Worm (Caenorhabditis elegans) whole organism, late embryonic: ENCODE results near the gene ZK262.9.

Experiments used
- F13H6.1 ChIP-seq: sonication (generic microtip); optimal IDR thresholded peaks from 2 replicates; lab custom pipeline; 2016; ENCODE audit warnings: missing genetic modification characterization, missing compliant biosample characterization
- ceh-31 ChIP-seq: sonication (generic microtip); optimal IDR thresholded peaks from 2 replicates; lab custom pipeline; 2016; ENCODE audit warnings: missing genetic modification characterization, missing compliant biosample characterization
- fkh-10 ChIP-seq: fragments of 150-350 bp; optimal IDR thresholded peaks from 2 replicates; lab custom pipeline; 2014; ENCODE audit warnings: missing biosample characterization, missing genetic modification reagents, missing genetic modification characterization
- sdc-2 ChIP-seq: sonication (generic microtip); optimal IDR thresholded peaks from 2 replicates; lab custom pipeline; 2016; ENCODE audit warnings: missing genotype, missing genetic modification characterization, missing compliant biosample characterization
- sox-4 ChIP-seq: sonication (generic microtip); optimal IDR thresholded peaks from 2 replicates; lab custom pipeline; 2017; ENCODE audit warnings: mild to moderate bottlenecking, missing genetic modification characterization, inconsistent platforms, missing compliant biosample characterization
- tbx-2 ChIP-seq: sonication (generic microtip); optimal IDR thresholded peaks from 2 replicates; lab custom pipeline; 2016; ENCODE audit warnings: missing genetic modification characterization, missing compliant biosample characterization

- no peak for TF ChIP-seq ceh-31
- TF ChIP-seq F13H6.1: no peak
- TF ChIP-seq sox-4 (tag; lab: Kevin White, UChicago): no peak
- TF ChIP-seq fkh-10 (GFP tag; lab: Kevin White, UChicago): no peak
- no peak for TF ChIP-seq sdc-2
- no peak for TF ChIP-seq tbx-2 (tag; lab: Kevin White, UChicago)
Observed at ce11 chrV:18461200-18461728, 21.7 kb downstream of the ZK262.9 start, which contains the start of gene ZK228.3.
